Fruit fly (Drosophila melanogaster): ENCODE measurements around the gene CG5946.

The CG5946 gene

dm6 chr3L:11776731-11777130, 45.3 kb downstream of the CG5946 start, which contains the start of gene CG14131:
Gene CG14131, plus strand, starts transcription at chr3L:11777073.
- TF ChIP-seq CG32772 (GFP tag; IDR thresholded peaks at IDR 0.05) (no peak), mirr (GFP tag; optimal IDR thresholded peaks at IDR 0.05) (peak; percentile 97), CG30431 (GFP tag; optimal IDR thresholded peaks at IDR 0.05) (no peak), CG32532 (GFP tag; IDR thresholded peaks at IDR 0.05) (peak; percentile 38; the same call in 1 of the 2 replicates), chinmo (GFP tag; IDR thresholded peaks at IDR 0.05; ENCODE audit: partially characterized antibody) (peak; percentile 62; the same call in 3 of the 4 replicates), sug (tag; optimal IDR thresholded peaks at IDR 0.05) (peak; percentile 48), onecut (GFP tag; IDR thresholded peaks at IDR 0.05) (no peak), CG3163 (GFP tag; optimal IDR thresholded peaks at IDR 0.05) (no peak), Trl (optimal IDR thresholded peaks at IDR 0.05) (peak; percentile 39 to 70), Trl (GFP tag; optimal IDR thresholded peaks at IDR 0.05) (no peak), slbo (GFP tag; IDR thresholded peaks at IDR 0.05) (no peak), Adf1 (GFP tag; IDR thresholded peaks at IDR 0.05) (peak; percentile 74), CG34376 (GFP tag; optimal IDR thresholded peaks at IDR 0.05) (peak; percentile 78), CG3995 (GFP tag; optimal IDR thresholded peaks at IDR 0.05) (no peak), lab (GFP tag; optimal IDR thresholded peaks at IDR 0.05) (peak; percentile 26), peb (GFP tag; IDR thresholded peaks at IDR 0.05) (no peak), ci (GFP tag; IDR thresholded peaks at IDR 0.05) (peak; percentile 18; the same call in 1 of the 3 replicates), rib (GFP tag; IDR thresholded peaks at IDR 0.05) (peak; percentile 22; the same call in 1 of the 2 replicates), grn (GFP tag; optimal IDR thresholded peaks at IDR 0.05) (peak; percentile 93), Pdp1 (GFP tag; optimal IDR thresholded peaks at IDR 0.05) (peak in 1 of 2 experiments; percentile 30), exex (tag; optimal IDR thresholded peaks at IDR 0.05) (peak; percentile 99), GATAe (GFP tag; conservative IDR thresholded peaks at IDR 0.05) (0 out of 2 replicates have a peak, but pooled peaks have one; percentile 21), Deaf1 (tag; optimal IDR thresholded peaks at IDR 0.05) (peak; percentile 83), CG10959 (GFP tag; IDR thresholded peaks at IDR 0.05) (no peak), Sox102F (GFP tag; optimal IDR thresholded peaks at IDR 0.05) (no peak), CG13287 (GFP tag; IDR thresholded peaks at IDR 0.05; ENCODE audit: partially characterized antibody) (peak; percentile 41), CG12391 (tag; optimal IDR thresholded peaks at IDR 0.05) (no peak), Med (GFP tag) (peak; percentile 65)

- no peak for TF ChIP-seq ab (GFP tag; optimal IDR thresholded peaks at IDR 0.05)
- no peak for TF ChIP-seq CG2202 (tag; optimal IDR thresholded peaks at IDR 0.05)
- no peak for TF ChIP-seq CG12659 (GFP tag; optimal IDR thresholded peaks at IDR 0.05)
- TF ChIP-seq CG10979 (tag; optimal IDR thresholded peaks at IDR 0.05): no peak
- TF ChIP-seq Ets97D (GFP tag; optimal IDR thresholded peaks at IDR 0.05): no peak
- no peak for TF ChIP-seq CG12219 (GFP tag; optimal IDR thresholded peaks at IDR 0.05)
- no peak for TF ChIP-seq pnt (GFP tag; optimal IDR thresholded peaks at IDR 0.05)
- no peak for TF ChIP-seq CG14441 (GFP tag; IDR thresholded peaks at IDR 0.05)
Measured at dm6 chr3L:11774401-11774800, 47.7 kb downstream of the CG5946 start, which contains the start of gene Tim13. Gene Tim13, minus strand, starts transcription at chr3L:11774501.

- no peak for TF ChIP-seq hth (optimal IDR thresholded peaks at IDR 0.05)
- 0 out of 4 replicates have a peak, but pooled peaks have one; percentile 20 for TF ChIP-seq chinmo (GFP tag; IDR thresholded peaks at IDR 0.05; ENCODE audit: partially characterized antibody)
- TF ChIP-seq Bdp1 (GFP tag; optimal IDR thresholded peaks at IDR 0.05): peak; percentile 31
- TF ChIP-seq grn (GFP tag; optimal IDR thresholded peaks at IDR 0.05): peak; percentile 16
- no peak for TF ChIP-seq CG2889 (GFP tag; IDR thresholded peaks at IDR 0.05)
Measured at dm6 chr3L:11773796-11774195, 48.3 kb downstream of the CG5946 start.

Measured in whole organism, embryonic.